Comparison of ENCODE assay signal across 5 fruit fly cellular contexts in genomic region chr3L:22389074-22389481, dm6.
TF ChIP-seq lines count a peak whose summit lies in the region.

No protein-coding gene starts in this region.

- no peak for TF ChIP-seq CTCF in whole organism, embryonic (GFP tag; optimal IDR thresholded peaks at IDR 0.05; lab: Kevin White, UChicago)

TF ChIP-seq in whole organism, 6 proteins besides CTCF, POLR2A, EP300 and RAD21:
- peak; percentile 69 for TF ChIP-seq Dll (optimal IDR thresholded peaks at IDR 0.05; lab: Kevin White, UChicago)
- TF ChIP-seq pan (optimal IDR thresholded peaks at IDR 0.05; lab: Kevin White, UChicago): no peak
- no peak for TF ChIP-seq CG8478 (optimal IDR thresholded peaks at IDR 0.05; lab: Kevin White, UChicago)
- no peak for TF ChIP-seq usp (GFP tag; optimal IDR thresholded peaks at IDR 0.05; lab: Kevin White, UChicago)
- TF ChIP-seq psq (optimal IDR thresholded peaks at IDR 0.05; lab: Kevin White, UChicago): no peak
- TF ChIP-seq EcR (GFP tag; optimal IDR thresholded peaks at IDR 0.05; lab: Kevin White, UChicago): no peak

TF ChIP-seq in whole organism, embryonic, 481 proteins besides CTCF, POLR2A, EP300 and RAD21:
- TF ChIP-seq nom (GFP tag; optimal IDR thresholded peaks at IDR 0.05; lab: Kevin White, UChicago) (peak; percentile 14), CG9609 (GFP tag; optimal IDR thresholded peaks at IDR 0.05; lab: Kevin White, UChicago) (no peak)

TF ChIP-seq in whole organism, prepupa, 60 proteins besides CTCF, POLR2A, EP300 and RAD21 (continues in another document):
- TF ChIP-seq Blimp-1 (GFP tag; optimal IDR thresholded peaks at IDR 0.05; lab: Kevin White, UChicago) (peak; percentile 63), Lpt (GFP tag; optimal IDR thresholded peaks at IDR 0.05; lab: Kevin White, UChicago) (no peak), salr (GFP tag; optimal IDR thresholded peaks at IDR 0.05; lab: Kevin White, UChicago) (no peak), CG3032 (tag; optimal IDR thresholded peaks at IDR 0.05; lab: Kevin White, UChicago) (no peak), Hr38 (GFP tag; optimal IDR thresholded peaks at IDR 0.05; lab: Kevin White, UChicago) (no peak), Met (GFP tag; optimal IDR thresholded peaks at IDR 0.05; lab: Kevin White, UChicago) (no peak), CG6808 (GFP tag; optimal IDR thresholded peaks at IDR 0.05; lab: Kevin White, UChicago) (no peak), CG1621 (tag; optimal IDR thresholded peaks at IDR 0.05; lab: Kevin White, UChicago) (peak; percentile 17), CG6163 (GFP tag; IDR thresholded peaks at IDR 0.05; lab: Robert Waterston, UW) (peak; percentile 59; the same call in 1 of the 3 replicates), Ets96B (tag; optimal IDR thresholded peaks at IDR 0.05; lab: Kevin White, UChicago) (no peak), Gug (GFP tag; IDR thresholded peaks at IDR 0.05; lab: Robert Waterston, UW) (no peak), cyc (GFP tag; optimal IDR thresholded peaks at IDR 0.05; lab: Kevin White, UChicago) (no peak), CG8119 (GFP tag; IDR thresholded peaks at IDR 0.05; lab: Robert Waterston, UW) (no peak), Ets21C (GFP tag; optimal IDR thresholded peaks at IDR 0.05; lab: Kevin White, UChicago) (no peak), Eip75B (GFP tag; optimal IDR thresholded peaks at IDR 0.05; lab: Kevin White, UChicago) (no peak), Eip78C (GFP tag; lab: Kevin White, UChicago) (peak; percentile 36), ss (GFP tag; optimal IDR thresholded peaks at IDR 0.05; lab: Kevin White, UChicago) (peak; percentile 13 to 59), net (GFP tag; optimal IDR thresholded peaks at IDR 0.05; lab: Kevin White, UChicago) (no peak), Smox (GFP tag; optimal IDR thresholded peaks at IDR 0.05; lab: Kevin White, UChicago) (no peak), CG6854 (GFP tag; optimal IDR thresholded peaks at IDR 0.05; lab: Kevin White, UChicago) (peak; percentile 5), dsx (GFP tag; optimal IDR thresholded peaks at IDR 0.05; lab: Kevin White, UChicago; ENCODE audit: poor library complexity, severe bottlenecking) (peak; percentile 51), dac (GFP tag; optimal IDR thresholded peaks at IDR 0.05; lab: Kevin White, UChicago) (no peak), CG16779 (tag; optimal IDR thresholded peaks at IDR 0.05; lab: Kevin White, UChicago) (no peak), CG11294 (GFP tag; IDR thresholded peaks at IDR 0.05; lab: Robert Waterston, UW) (no peak), eg (GFP tag; IDR thresholded peaks at IDR 0.05; lab: Robert Waterston, UW) (no peak), CG8319 (GFP tag; optimal IDR thresholded peaks at IDR 0.05; lab: Kevin White, UChicago) (no peak), CG6276 (GFP tag; optimal IDR thresholded peaks at IDR 0.05; lab: Kevin White, UChicago) (no peak), achi (GFP tag; optimal IDR thresholded peaks at IDR 0.05; lab: Kevin White, UChicago) (no peak), CG10669 (GFP tag; optimal IDR thresholded peaks at IDR 0.05; lab: Kevin White, UChicago) (no peak)

TF ChIP-seq in whole organism, pupa, 21 proteins besides CTCF, POLR2A, EP300 and RAD21:
- no peak for TF ChIP-seq Snoo (tag; optimal IDR thresholded peaks at IDR 0.05; lab: Kevin White, UChicago)
- peak; percentile 31 for TF ChIP-seq CG13204 (GFP tag; optimal IDR thresholded peaks at IDR 0.05; lab: Kevin White, UChicago)
- TF ChIP-seq EcR (GFP tag; optimal IDR thresholded peaks at IDR 0.05; lab: Kevin White, UChicago): peak; percentile 83

TF ChIP-seq in whole organism, wandering third instar larva, 38 proteins besides CTCF, POLR2A, EP300 and RAD21:
- TF ChIP-seq dsf (GFP tag; optimal IDR thresholded peaks at IDR 0.05; lab: Kevin White, UChicago; ENCODE audit: borderline replicate concordance) (no peak), N (GFP tag; optimal IDR thresholded peaks at IDR 0.05; lab: Kevin White, UChicago) (no peak), Myc (optimal IDR thresholded peaks at IDR 0.05; lab: Kevin White, UChicago) (no peak), OdsH (GFP tag; optimal IDR thresholded peaks at IDR 0.05; lab: Kevin White, UChicago) (no peak), h (GFP tag; optimal IDR thresholded peaks at IDR 0.05; lab: Kevin White, UChicago) (no peak), usp (GFP tag; optimal IDR thresholded peaks at IDR 0.05; lab: Kevin White, UChicago) (no peak), jim (GFP tag; optimal IDR thresholded peaks at IDR 0.05; lab: Kevin White, UChicago) (no peak), sv (GFP tag; optimal IDR thresholded peaks at IDR 0.05; lab: Kevin White, UChicago) (no peak), foxo (GFP tag; optimal IDR thresholded peaks at IDR 0.05; lab: Kevin White, UChicago) (no peak), Vsx2 (GFP tag; optimal IDR thresholded peaks at IDR 0.05; lab: Kevin White, UChicago; ENCODE audit: partially characterized antibody) (peak; percentile 29), Rel (GFP tag; optimal IDR thresholded peaks at IDR 0.05; lab: Kevin White, UChicago) (peak; percentile 18), Rel (tag; optimal IDR thresholded peaks at IDR 0.05; lab: Kevin White, UChicago) (no peak), woc (GFP tag; optimal IDR thresholded peaks at IDR 0.05; lab: Kevin White, UChicago) (no peak), GATAd (GFP tag; optimal IDR thresholded peaks at IDR 0.05; lab: Kevin White, UChicago) (no peak), Mio (GFP tag; optimal IDR thresholded peaks at IDR 0.05; lab: Kevin White, UChicago) (no peak), brk (GFP tag; optimal IDR thresholded peaks at IDR 0.05; lab: Kevin White, UChicago) (peak; percentile 23), Hr78 (GFP tag; optimal IDR thresholded peaks at IDR 0.05; lab: Kevin White, UChicago) (no peak), dmrt93B (GFP tag; optimal IDR thresholded peaks at IDR 0.05; lab: Kevin White, UChicago) (no peak), tai (GFP tag; optimal IDR thresholded peaks at IDR 0.05; lab: Kevin White, UChicago) (no peak), pan (optimal IDR thresholded peaks at IDR 0.05; lab: Kevin White, UChicago) (no peak), Sp1 (GFP tag; optimal IDR thresholded peaks at IDR 0.05; lab: Kevin White, UChicago) (no peak), br (GFP tag; optimal IDR thresholded peaks at IDR 0.05; lab: Kevin White, UChicago) (no peak), Jra (GFP tag; optimal IDR thresholded peaks at IDR 0.05; lab: Kevin White, UChicago) (no peak), Dfd (GFP tag; optimal IDR thresholded peaks at IDR 0.05; lab: Kevin White, UChicago) (no peak), Hr83 (GFP tag; optimal IDR thresholded peaks at IDR 0.05; lab: Kevin White, UChicago; ENCODE audit: poor library complexity, severe bottlenecking) (peak; percentile 13), ey (GFP tag; optimal IDR thresholded peaks at IDR 0.05; lab: Kevin White, UChicago) (no peak), Dif (GFP tag; optimal IDR thresholded peaks at IDR 0.05; lab: Kevin White, UChicago; ENCODE audit: partially characterized antibody) (no peak), CG9705 (GFP tag; optimal IDR thresholded peaks at IDR 0.05; lab: Kevin White, UChicago) (no peak), CrebA (GFP tag; optimal IDR thresholded peaks at IDR 0.05; lab: Kevin White, UChicago; ENCODE audit: borderline replicate concordance) (no peak), fru (GFP tag; optimal IDR thresholded peaks at IDR 0.05; lab: Kevin White, UChicago) (peak; percentile 60), dl (GFP tag; optimal IDR thresholded peaks at IDR 0.05; lab: Kevin White, UChicago; ENCODE audit: insufficient read depth in 1 of 2, partially characterized antibody in 2 of 2) (peak in 1 of 2 experiments; percentile 12), sage (GFP tag; optimal IDR thresholded peaks at IDR 0.05; lab: Kevin White, UChicago) (no peak), lola (GFP tag; optimal IDR thresholded peaks at IDR 0.05; lab: Kevin White, UChicago) (no peak), rgr (GFP tag; optimal IDR thresholded peaks at IDR 0.05; lab: Kevin White, UChicago) (no peak), Hnf4 (GFP tag; optimal IDR thresholded peaks at IDR 0.05; lab: Kevin White, UChicago) (no peak), psq (GFP tag; optimal IDR thresholded peaks at IDR 0.05; lab: Kevin White, UChicago) (peak; percentile 76), Abd-B (GFP tag; optimal IDR thresholded peaks at IDR 0.05; lab: Kevin White, UChicago) (no peak), CG32264 (GFP tag; optimal IDR thresholded peaks at IDR 0.05; lab: Kevin White, UChicago) (no peak), HLH106 (tag; optimal IDR thresholded peaks at IDR 0.05; lab: Kevin White, UChicago) (no peak)
